Worm (Caenorhabditis elegans): Measurements from ENCODE around the gene C53B7.2.
A peak's percentile ranks its signal among the peaks of the same experiment; 100 is the strongest.

Gene C53B7.2

DNA sequence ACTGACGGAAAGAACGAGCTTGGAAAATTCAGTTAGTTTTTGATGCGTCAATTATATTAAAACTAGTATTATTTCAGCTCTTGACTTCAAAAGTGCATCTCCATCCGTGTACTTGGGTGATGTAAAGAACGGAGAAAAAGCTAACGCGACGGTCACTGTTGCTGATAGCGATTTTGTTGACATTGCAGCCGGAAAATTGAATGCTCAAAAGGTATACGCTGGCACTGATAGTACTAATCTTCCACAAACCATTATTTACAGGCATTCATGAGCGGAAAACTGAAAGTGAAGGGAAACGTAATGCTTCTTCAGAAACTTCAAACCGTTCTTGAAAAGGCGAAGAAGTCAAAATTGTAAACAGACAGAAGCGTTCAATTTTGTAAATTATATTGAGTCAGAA is 26.4 kb upstream of the C53B7.2 start:
- TF ChIP-seq cebp-2 (GFP tag; IDR thresholded peaks at IDR 0.05): no peak
- peak; percentile 52 for TF ChIP-seq nhr-80 (tag; optimal IDR thresholded peaks at IDR 0.05)

DNA sequence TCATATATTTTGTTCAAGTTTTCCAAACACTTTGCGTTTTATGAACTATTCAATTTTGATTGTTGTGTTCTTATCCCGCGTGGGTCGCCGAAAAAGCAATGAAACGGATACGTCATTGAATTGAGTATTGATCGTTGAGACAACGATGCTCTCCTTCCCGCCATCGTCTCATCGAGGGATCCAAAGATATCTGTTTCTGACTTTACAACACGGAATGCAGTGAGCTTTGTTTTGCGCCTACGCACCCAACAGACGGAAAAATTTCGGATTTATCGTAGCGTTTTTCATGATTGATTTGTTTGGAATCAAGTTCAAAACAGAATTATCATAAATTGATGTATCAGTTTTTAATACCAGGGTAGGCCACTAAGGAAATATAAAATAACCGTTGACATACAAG is 23.5 kb upstream of the C53B7.2 start:
- no peak for TF ChIP-seq lin-26 (GFP tag; IDR thresholded peaks at IDR 0.05)
- no peak for TF ChIP-seq dox-1 (GFP tag; IDR thresholded peaks at IDR 0.05)
- TF ChIP-seq nhr-80 (tag; optimal IDR thresholded peaks at IDR 0.05): no peak
- TF ChIP-seq T26A5.8 (tag; optimal IDR thresholded peaks at IDR 0.05): no peak
- no peak for TF ChIP-seq F23B12.7 (tag; optimal IDR thresholded peaks at IDR 0.05; ENCODE audit: insufficient read depth)
- no peak for TF ChIP-seq cebp-1 (GFP tag; IDR thresholded peaks at IDR 0.05)
- no peak for TF ChIP-seq cebp-1 (tag; optimal IDR thresholded peaks at IDR 0.05)
- TF ChIP-seq nhr-120 (GFP tag; IDR thresholded peaks at IDR 0.05): no peak
- no peak for TF ChIP-seq F37B4.10 (GFP tag; IDR thresholded peaks at IDR 0.05)
- no peak for TF ChIP-seq nhr-27 (tag; optimal IDR thresholded peaks at IDR 0.05)
- TF ChIP-seq ztf-22 (GFP tag; optimal IDR thresholded peaks at IDR 0.05): no peak
- TF ChIP-seq unc-62 (GFP tag; optimal IDR thresholded peaks at IDR 0.05): no peak
- TF ChIP-seq mcd-1 (GFP tag; IDR thresholded peaks at IDR 0.05): no peak
- no peak for TF ChIP-seq F57A8.1 (GFP tag; optimal IDR thresholded peaks at IDR 0.05)
- TF ChIP-seq hmg-1.2 (GFP tag; IDR thresholded peaks at IDR 0.05): no peak
- no peak for TF ChIP-seq rec-8 (tag; optimal IDR thresholded peaks at IDR 0.05)
- TF ChIP-seq F52B5.7 (tag; optimal IDR thresholded peaks at IDR 0.05): no peak
- TF ChIP-seq bed-1 (GFP tag; IDR thresholded peaks at IDR 0.05): no peak
- no peak for TF ChIP-seq madf-3 (GFP tag; IDR thresholded peaks at IDR 0.05)
- TF ChIP-seq hrde-1 (tag; optimal IDR thresholded peaks at IDR 0.05; ENCODE audit: borderline replicate concordance): no peak
- no peak for TF ChIP-seq lin-35 (GFP tag; optimal IDR thresholded peaks at IDR 0.05)

DNA sequence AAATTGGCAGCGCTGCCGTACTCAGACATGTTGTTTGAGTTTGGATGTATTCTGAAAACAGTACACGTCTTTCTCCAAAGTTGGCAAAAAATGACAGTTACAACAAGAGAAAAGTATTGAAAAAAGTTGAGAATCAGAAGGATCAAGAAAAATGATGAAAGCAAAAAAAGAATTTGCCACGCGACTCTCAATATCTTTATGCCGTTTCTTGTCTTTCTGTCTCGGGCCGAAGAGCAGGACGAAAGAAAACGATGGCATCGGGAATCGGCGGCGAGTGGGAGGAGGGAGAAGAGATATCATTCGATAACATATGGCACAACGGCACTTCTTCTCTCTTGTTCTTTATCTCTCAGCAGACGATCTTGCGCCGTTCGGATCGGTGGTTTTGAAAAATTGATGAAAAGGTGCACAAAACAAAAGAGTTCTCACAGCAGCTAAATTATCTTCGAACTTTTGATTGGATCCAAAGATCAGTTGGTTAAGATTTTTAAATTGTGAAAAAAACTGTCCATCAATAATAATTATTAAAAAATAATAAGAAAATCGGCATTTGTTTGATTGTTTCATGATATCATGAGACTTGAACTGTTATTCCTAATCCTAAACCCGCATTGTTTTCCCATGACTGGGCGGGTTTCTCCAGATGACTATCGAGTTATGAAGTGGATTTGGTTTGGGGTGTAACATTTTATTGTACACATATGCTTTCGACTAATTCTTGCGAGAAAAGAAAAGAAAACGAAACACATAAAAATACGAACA is 22.6 kb upstream of the C53B7.2 start, which contains the start of gene gei-15:
gei-15 (minus strand) TSS at position 51 of the 762 bp plus-strand sequence.
- TF ChIP-seq ccch-3 (GFP tag; optimal IDR thresholded peaks at IDR 0.05): no peak
- no peak for TF ChIP-seq mes-4 (tag; optimal IDR thresholded peaks at IDR 0.05)
- 0 out of 2 replicates have a peak, but pooled peaks have one; percentile 37 for TF ChIP-seq zfh-2 (GFP tag; conservative IDR thresholded peaks at IDR 0.05)
- TF ChIP-seq snpc-1.3 (tag; optimal IDR thresholded peaks at IDR 0.05; ENCODE audit: insufficient read depth): no peak
- TF ChIP-seq cebp-1 (GFP tag; IDR thresholded peaks at IDR 0.05): no peak
- TF ChIP-seq cebp-1 (tag; optimal IDR thresholded peaks at IDR 0.05): no peak

DNA sequence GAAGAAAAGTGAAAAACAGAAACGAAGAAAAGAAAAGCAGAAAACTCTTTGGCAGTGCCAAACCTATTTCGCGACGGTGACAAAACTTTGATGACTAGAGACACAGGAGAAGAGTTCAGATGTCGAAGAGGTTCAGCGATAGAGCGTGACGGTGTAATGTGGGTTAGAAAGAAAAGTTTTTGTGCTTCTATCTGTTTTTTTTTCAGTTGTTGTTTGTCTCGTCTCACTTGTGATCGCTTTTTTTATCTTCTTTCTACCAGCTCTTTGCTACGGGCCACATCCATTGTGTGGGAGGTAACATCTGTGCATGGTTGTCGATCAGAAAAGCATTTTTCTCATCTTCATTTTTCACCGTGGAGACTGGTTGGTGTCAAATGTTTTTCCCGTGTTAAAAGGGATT is 20.2 kb upstream of the C53B7.2 start, which contains the start of gene F41B4.1:
F41B4.1 (minus strand) TSS at position 23 of the 400 bp plus-strand sequence.
- TF ChIP-seq bed-1 (GFP tag; IDR thresholded peaks at IDR 0.05): no peak
- no peak for TF ChIP-seq unc-130 (GFP tag; optimal IDR thresholded peaks at IDR 0.05)
- TF ChIP-seq K12H6.12 (tag; optimal IDR thresholded peaks at IDR 0.05): peak; percentile 7

DNA sequence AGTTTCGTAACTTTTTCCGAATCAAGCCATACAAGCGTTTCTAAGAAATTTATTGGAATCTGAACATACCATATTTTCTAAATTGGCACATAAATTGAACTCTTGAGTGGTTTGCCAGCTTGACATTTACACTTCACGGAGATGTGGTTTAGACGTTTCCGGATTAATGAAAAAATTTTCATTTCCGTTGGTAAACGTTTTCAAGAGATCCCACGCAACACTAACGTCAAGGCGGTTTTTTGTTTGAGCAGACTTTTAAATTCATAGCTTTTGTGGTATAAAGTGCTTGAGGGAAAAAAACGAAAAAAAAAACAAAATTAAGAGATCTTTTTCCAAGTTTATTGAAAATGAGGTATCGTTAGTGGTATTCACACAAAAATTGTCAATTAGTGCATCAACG is 10.9 kb upstream of the C53B7.2 start, which contains the start of gene F41B4.2:
F41B4.2 (minus strand) TSS at position 101 of the 400 bp plus-strand sequence.
- TF ChIP-seq ZK185.1 (tag; optimal IDR thresholded peaks at IDR 0.05; ENCODE audit: poor library complexity, severe bottlenecking): no peak
- TF ChIP-seq bed-2 (GFP tag; IDR thresholded peaks at IDR 0.05): no peak
- no peak for TF ChIP-seq hlh-12 (tag; optimal IDR thresholded peaks at IDR 0.05)
- TF ChIP-seq Y79H2A.3 (GFP tag; conservative IDR thresholded peaks at IDR 0.05): no peak
- no peak for TF ChIP-seq lsl-1 (GFP tag; optimal IDR thresholded peaks at IDR 0.05)
